Fruit fly (Drosophila melanogaster) whole organism, embryonic: ENCODE measurements around the gene Cdk7.

Experiments used
- Atf3 ChIP-seq: fragments of 200-800 bp; sonication (Bioruptor generic); optimal IDR thresholded peaks from 3 replicates; lab custom pipeline; 2016; ENCODE audit warnings: missing biosample characterization, missing genetic modification characterization
- BEAF-32 ChIP-seq: fragments of 200-800 bp; sonication (Bioruptor generic); optimal IDR thresholded peaks from 3 replicates; lab custom pipeline; 2017; ENCODE audit warnings: missing biosample characterization, missing genetic modification characterization, mild to moderate bottlenecking, moderate library complexity, missing genetic modification reagents
- CG10209 ChIP-seq: fragments of 200-800 bp; sonication (Bioruptor generic); optimal IDR thresholded peaks from 3 replicates; lab custom pipeline; 2017; ENCODE audit warnings: missing biosample characterization, mild to moderate bottlenecking, missing genetic modification characterization, missing genetic modification reagents
- CG10321 ChIP-seq: fragments of 200-800 bp; sonication (Bioruptor generic); IDR thresholded peaks from 2 replicates; pipeline ENCODE4 v1.3.6; 2022; ENCODE audit warnings: missing biosample characterization, missing genetic modification characterization
- CG10431 ChIP-seq: fragments of 200-800 bp; sonication (Bioruptor generic); optimal IDR thresholded peaks from 3 replicates; lab custom pipeline; 2018; ENCODE audit warnings: missing biosample characterization, mild to moderate bottlenecking, missing genetic modification characterization
- CG11504 ChIP-seq: fragments of 200-800 bp; sonication (Bioruptor generic); optimal IDR thresholded peaks from 3 replicates; lab custom pipeline; 2019; ENCODE audit warnings: missing biosample characterization, mild to moderate bottlenecking, missing genetic modification characterization, moderate library complexity
- CG11696 ChIP-seq: fragments of 200-800 bp; sonication (Bioruptor generic); IDR thresholded peaks from 2 replicates; pipeline ENCODE4 v1.3.6; 2022; ENCODE audit warnings: missing biosample characterization, missing genetic modification characterization
- CG12769 ChIP-seq: fragments of 200-800 bp; sonication (Bioruptor generic); optimal IDR thresholded peaks from 2 replicates; lab custom pipeline; 2019; ENCODE audit warnings: missing biosample characterization, mild to moderate bottlenecking, missing genetic modification characterization, moderate library complexity
- CG15269 ChIP-seq: fragments of 200-800 bp; sonication (Bioruptor generic); optimal IDR thresholded peaks from 2 replicates; lab custom pipeline; 2018; ENCODE audit warnings: missing biosample characterization, mild to moderate bottlenecking, missing genetic modification characterization, moderate library complexity
- CG1603 ChIP-seq: fragments of 200-800 bp; sonication (Bioruptor generic); optimal IDR thresholded peaks from 2 replicates; lab custom pipeline; 2019; ENCODE audit warnings: missing biosample characterization, mild to moderate bottlenecking, missing genetic modification characterization, moderate library complexity
- CG18262 ChIP-seq: fragments of 200-800 bp; optimal IDR thresholded peaks from 3 replicates; lab custom pipeline; 2019; ENCODE audit warnings: missing biosample characterization, mild to moderate bottlenecking, missing genetic modification characterization, moderate library complexity
- CG2120 ChIP-seq: fragments of 200-800 bp; sonication (Bioruptor generic); optimal IDR thresholded peaks from 3 replicates; lab custom pipeline; 2016; ENCODE audit warnings: missing biosample characterization, missing genetic modification characterization
- CG3281 ChIP-seq: fragments of 200-800 bp; sonication (Bioruptor generic); optimal IDR thresholded peaks from 3 replicates; lab custom pipeline; 2017; ENCODE audit warnings: missing biosample characterization, mild to moderate bottlenecking, missing genetic modification characterization
- CG4617 ChIP-seq: fragments of 200-800 bp; sonication (Bioruptor generic); optimal IDR thresholded peaks from 3 replicates; lab custom pipeline; 2016; ENCODE audit warnings: missing biosample characterization, missing genetic modification characterization, borderline replicate concordance
- CG4730 ChIP-seq: fragments of 200-800 bp; sonication (Bioruptor generic); IDR thresholded peaks from 2 replicates; pipeline ENCODE4 v1.3.6; 2022; ENCODE audit warnings: missing biosample characterization, missing genetic modification characterization
- CG6175 ChIP-seq: fragments of 200-800 bp; sonication (Bioruptor generic); IDR thresholded peaks from 3 replicates; pipeline ENCODE4 v1.3.6; 2022; ENCODE audit warnings: missing biosample characterization, missing genetic modification characterization
- CG7372 ChIP-seq: fragments of 200-800 bp; sonication (Bioruptor generic); IDR thresholded peaks from 2 replicates; pipeline ENCODE4 v1.3.6; 2022; ENCODE audit warnings: missing biosample characterization, missing genetic modification characterization
- CG8281 ChIP-seq: fragments of 200-800 bp; sonication (Bioruptor generic); optimal IDR thresholded peaks from 2 replicates; lab custom pipeline; 2018; ENCODE audit warnings: missing biosample characterization, mild to moderate bottlenecking, missing genetic modification characterization, moderate library complexity
- Dad ChIP-seq: fragments of 200-800 bp; sonication (Bioruptor generic); optimal IDR thresholded peaks from 3 replicates; lab custom pipeline; 2016; ENCODE audit warnings: missing biosample characterization, missing genetic modification characterization
- Dbx ChIP-seq: fragments of 200-800 bp; sonication (Bioruptor generic); IDR thresholded peaks from 3 replicates; pipeline ENCODE4 v1.3.6; 2022; ENCODE audit warnings: missing biosample characterization, missing genetic modification characterization
- Deaf1 ChIP-seq: fragments of 200-800 bp; optimal IDR thresholded peaks from 3 replicates; lab custom pipeline; 2019; ENCODE audit warnings: missing biosample characterization, mild to moderate bottlenecking, missing genetic modification characterization, moderate library complexity
- Dek ChIP-seq: fragments of 200-800 bp; sonication (Bioruptor generic); optimal IDR thresholded peaks from 3 replicates; lab custom pipeline; 2019; ENCODE audit warnings: missing biosample characterization, mild to moderate bottlenecking, missing genetic modification characterization, moderate library complexity
- Dip2 ChIP-seq: fragments of 200-800 bp; sonication (Bioruptor generic); IDR thresholded peaks from 2 replicates; pipeline ENCODE4 v1.3.6; 2022; ENCODE audit warnings: missing biosample characterization, missing genetic modification characterization
- H15 ChIP-seq: fragments of 200-800 bp; sonication (Bioruptor generic); IDR thresholded peaks from 3 replicates; pipeline ENCODE4 v1.3.6; 2022; ENCODE audit warnings: missing biosample characterization, missing genetic modification characterization
- HLH4C ChIP-seq: fragments of 200-800 bp; sonication (Bioruptor generic); IDR thresholded peaks from 3 replicates; pipeline ENCODE4 v1.3.6; 2022; ENCODE audit warnings: missing biosample characterization, missing genetic modification characterization; ENCODE audit not compliant: partially characterized antibody
- HLH54F ChIP-seq: fragments of 200-800 bp; sonication (Bioruptor generic); optimal IDR thresholded peaks from 3 replicates; lab custom pipeline; 2016; ENCODE audit warnings: missing biosample characterization, missing genetic modification characterization
- Hmr ChIP-seq: fragments of 200-800 bp; sonication (Bioruptor generic); optimal IDR thresholded peaks from 3 replicates; lab custom pipeline; 2017; ENCODE audit warnings: mild to moderate bottlenecking, missing biosample characterization, missing genetic modification reagents, missing genetic modification characterization
- Taf1 ChIP-seq: fragments of 200-800 bp; sonication (Bioruptor generic); IDR thresholded peaks from 2 replicates; pipeline ENCODE4 v1.3.6; 2022; ENCODE audit warnings: missing biosample characterization, missing genetic modification characterization
- ato ChIP-seq: fragments of 200-800 bp; sonication (Bioruptor generic); IDR thresholded peaks from 2 replicates; pipeline ENCODE4 v1.3.6; 2022; ENCODE audit warnings: missing biosample characterization, missing genetic modification characterization; ENCODE audit not compliant: partially characterized antibody
- bowl ChIP-seq: fragments of 200-800 bp; sonication (Bioruptor generic); IDR thresholded peaks from 2 replicates; pipeline ENCODE4 v1.3.6; 2022; ENCODE audit warnings: missing biosample characterization, missing genetic modification characterization
- corto ChIP-seq: fragments of 200-800 bp; sonication (Bioruptor generic); optimal IDR thresholded peaks from 2 replicates; lab custom pipeline; 2016; ENCODE audit warnings: missing biosample characterization, mild to moderate bottlenecking, missing genetic modification characterization, moderate library complexity
- dati ChIP-seq: fragments of 200-800 bp; sonication (Bioruptor generic); IDR thresholded peaks from 2 replicates; pipeline ENCODE4 v1.3.6; 2022; ENCODE audit warnings: missing biosample characterization, missing genetic modification characterization
- disco-r ChIP-seq: fragments of 200-800 bp; sonication (Bioruptor generic); optimal IDR thresholded peaks from 2 replicates; lab custom pipeline; 2016; ENCODE audit warnings: missing biosample characterization, missing genetic modification characterization
- dmrt99B ChIP-seq: fragments of 200-800 bp; sonication (Bioruptor generic); optimal IDR thresholded peaks from 2 replicates; lab custom pipeline; 2018; ENCODE audit warnings: missing biosample characterization, mild to moderate bottlenecking, missing genetic modification characterization, moderate library complexity
- dysf ChIP-seq: fragments of 200-800 bp; sonication (Bioruptor generic); IDR thresholded peaks from 3 replicates; pipeline ENCODE4 v1.3.6; 2022; ENCODE audit warnings: missing biosample characterization, missing genetic modification characterization
- ewg ChIP-seq: fragments of 200-800 bp; sonication (Bioruptor generic); optimal IDR thresholded peaks from 3 replicates; lab custom pipeline; 2017; ENCODE audit warnings: mild to moderate bottlenecking, missing biosample characterization, missing genetic modification reagents, missing genetic modification characterization
- fd3F ChIP-seq: fragments of 200-800 bp; sonication (Bioruptor generic); optimal IDR thresholded peaks from 2 replicates; lab custom pipeline; 2018; ENCODE audit warnings: missing biosample characterization, mild to moderate bottlenecking, missing genetic modification characterization, moderate library complexity
- gem ChIP-seq: fragments of 200-800 bp; sonication (Bioruptor generic); optimal IDR thresholded peaks from 2 replicates; lab custom pipeline; 2019; ENCODE audit warnings: missing biosample characterization, mild to moderate bottlenecking, missing genetic modification characterization, moderate library complexity
- lmd ChIP-seq: fragments of 200-800 bp; sonication (Bioruptor generic); IDR thresholded peaks from 2 replicates; pipeline ENCODE4 v1.3.6; 2022; ENCODE audit warnings: missing biosample characterization, missing genetic modification characterization
- lov ChIP-seq, 2 experiments: fragments of 200-800 bp in 1 of 2; fragments of >200 bp in 1 of 2; sonication (Bioruptor generic) in 1 of 2; IDR thresholded peaks in 1 of 2; optimal IDR thresholded peaks in 1 of 2; 2 replicates in 1 of 2; 3 replicates in 1 of 2; pipeline versions ENCODE4 v1.3.6 to Lab custom; 2017 to 2022; ENCODE audit warnings: missing biosample characterization in 1 of 2, missing genetic modification characterization in 1 of 2
- mam ChIP-seq: fragments of 200-800 bp; sonication (Bioruptor generic); optimal IDR thresholded peaks from 3 replicates; lab custom pipeline; 2016; ENCODE audit warnings: missing biosample characterization, missing genetic modification characterization
- otp ChIP-seq: fragments of 200-800 bp; sonication (Bioruptor generic); IDR thresholded peaks from 3 replicates; pipeline ENCODE4, ENCODE4 v1.3.6; 2022; ENCODE audit warnings: missing biosample characterization, missing genetic modification characterization
- pnt ChIP-seq: fragments of 200-800 bp; sonication (Bioruptor generic); optimal IDR thresholded peaks from 3 replicates; lab custom pipeline; 2016; ENCODE audit warnings: missing biosample characterization, missing genetic modification characterization
- row ChIP-seq: fragments of 200-800 bp; sonication (Bioruptor generic); IDR thresholded peaks from 3 replicates; pipeline ENCODE4 v1.3.6; 2022; ENCODE audit warnings: missing biosample characterization, missing genetic modification characterization
- sc ChIP-seq, 3 experiments: fragments of >200 bp in 2 of 3; fragments of 200-800 bp in 1 of 3; sonication (Bioruptor generic) in 1 of 3; optimal IDR thresholded peaks; 2 replicates in 2 of 3; 3 replicates in 1 of 3; lab custom pipeline; 2017; ENCODE audit warnings: mild to moderate bottlenecking in 1 of 3, missing biosample characterization in 1 of 3, missing genetic modification characterization in 1 of 3, missing genetic modification reagents in 1 of 3
- sima ChIP-seq: fragments of 200-800 bp; sonication (Bioruptor generic); optimal IDR thresholded peaks from 2 replicates; lab custom pipeline; 2016; ENCODE audit warnings: missing biosample characterization, missing genetic modification characterization
- slou ChIP-seq: fragments of 200-800 bp; sonication (Bioruptor generic); optimal IDR thresholded peaks from 3 replicates; lab custom pipeline; 2016; ENCODE audit warnings: missing biosample characterization, missing genetic modification characterization
- twi ChIP-seq: fragments of 200-800 bp; optimal IDR thresholded peaks from 2 replicates; lab custom pipeline; 2019; ENCODE audit warnings: missing biosample characterization, mild to moderate bottlenecking, missing genetic modification characterization, moderate library complexity

Cdk7 gene

DNA sequence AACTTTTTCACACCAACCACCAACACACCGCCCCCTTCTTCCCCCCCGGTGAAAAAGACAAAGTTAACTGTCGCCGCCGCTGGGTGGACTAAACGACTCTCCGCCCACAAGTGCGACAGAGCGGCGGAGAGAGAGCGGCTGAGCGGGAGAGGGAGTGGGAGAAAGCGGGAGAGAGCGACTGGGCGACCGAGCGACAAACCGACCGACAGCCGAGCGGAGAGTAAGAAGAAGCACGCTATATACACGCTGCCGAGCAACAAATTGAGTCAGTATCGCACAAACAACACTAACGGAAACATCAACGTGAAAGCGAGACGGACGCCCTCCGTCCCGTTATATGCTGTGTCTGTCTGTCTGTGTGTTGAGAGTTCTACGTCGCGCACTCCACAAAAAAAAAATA lies 31.2 kb upstream of the Cdk7 start, which contains the start of gene SK (continued):
- TF ChIP-seq lov (optimal IDR thresholded peaks at IDR 0.05; lab: Kevin White, UChicago) (no peak), lov (GFP tag; IDR thresholded peaks at IDR 0.05; lab: Robert Waterston, UW) (no peak), CG11504 (peak; percentile 65), corto (GFP tag; lab: Kevin White, UChicago) (no peak), HLH4C (GFP tag; lab: Robert Waterston, UW) (0 out of 3 replicates have a peak, but pooled peaks have one; percentile 16), CG12769 (tag; lab: Kevin White, UChicago) (peak; percentile 41), sima (no peak), CG4730 (GFP tag; lab: Robert Waterston, UW) (no peak), Dbx (0 out of 3 replicates have a peak, but pooled peaks have one; percentile 22)

dm6 chrX:5338435-5338834 lies 29.7 kb upstream of the Cdk7 start:
- TF ChIP-seq CG18262 (tag; lab: Kevin White, UChicago) (no peak), pnt (GFP tag; lab: Kevin White, UChicago) (no peak), slou (GFP tag; lab: Kevin White, UChicago) (no peak), CG15269 (no peak), Deaf1 (peak; percentile 7), CG8281 (tag; lab: Kevin White, UChicago) (no peak), twi (tag; lab: Kevin White, UChicago) (no peak), CG6175 (GFP tag; lab: Robert Waterston, UW) (no peak), fd3F (GFP tag; lab: Kevin White, UChicago) (no peak), CG7372 (GFP tag; lab: Robert Waterston, UW) (peak; percentile 34; the same call in 1 of the 2 replicates), Dbx (no peak), CG10431 (no peak), HLH54F (GFP tag; lab: Kevin White, UChicago) (no peak), Atf3 (no peak), CG4617 (GFP tag; lab: Kevin White, UChicago) (no peak), CG11504 (peak; percentile 13), disco-r (GFP tag; lab: Kevin White, UChicago) (no peak), CG1603 (tag; lab: Kevin White, UChicago) (no peak), dysf (0 out of 3 replicates have a peak, but pooled peaks have one; percentile 6), bowl (no peak), Dip2 (GFP tag; lab: Robert Waterston, UW) (no peak), Dad (GFP tag; lab: Kevin White, UChicago) (no peak), ato (GFP tag; lab: Robert Waterston, UW) (no peak), dmrt99B (tag; lab: Kevin White, UChicago) (peak; percentile 4), mam (GFP tag; lab: Kevin White, UChicago) (no peak), H15 (GFP tag; lab: Robert Waterston, UW) (no peak), BEAF-32 (no peak), Taf1 (GFP tag; lab: Robert Waterston, UW) (no peak), Dek (no peak), dati (GFP tag; lab: Robert Waterston, UW) (no peak), CG3281 (GFP tag; lab: Kevin White, UChicago) (no peak), lmd (GFP tag; lab: Robert Waterston, UW) (no peak), CG10321 (GFP tag; lab: Robert Waterston, UW) (no peak), sc (optimal IDR thresholded peaks at IDR 0.05; lab: Kevin White, UChicago) (no peak), sc (GFP tag; optimal IDR thresholded peaks at IDR 0.05; lab: Kevin White, UChicago) (no peak), Hmr (GFP tag; lab: Kevin White, UChicago) (peak; percentile 19), CG11696 (GFP tag; lab: Robert Waterston, UW) (no peak), gem (peak; percentile 17), otp (GFP tag; lab: Robert Waterston, UW) (no peak), row (GFP tag; lab: Robert Waterston, UW) (peak; percentile 28; the same call in 1 of the 3 replicates), CG2120 (GFP tag; lab: Kevin White, UChicago) (no peak), CG10209 (no peak), ewg (GFP tag; lab: Kevin White, UChicago) (no peak)
